Fruit fly (Drosophila melanogaster): Measurements from ENCODE around the gene CG14195.

CG14195 gene

DNA sequence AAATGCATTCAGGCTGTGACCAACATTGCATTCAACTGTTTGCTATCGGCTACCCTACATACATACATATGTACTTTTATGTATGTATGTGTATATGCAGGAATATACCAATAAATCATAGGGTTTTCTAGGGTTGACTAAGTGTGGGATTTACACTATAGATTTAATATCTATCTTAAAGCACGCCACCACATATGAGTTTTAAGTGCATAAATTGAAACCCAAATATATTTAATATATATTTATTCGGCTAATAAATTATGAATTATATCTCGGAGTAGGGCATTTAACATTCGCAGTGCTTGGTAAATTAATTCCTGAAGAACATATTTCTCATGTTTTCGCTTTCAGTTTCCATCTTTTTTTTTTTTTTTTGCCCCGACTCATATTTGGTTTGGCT lies 51.9 kb downstream of the CG14195 start (continued):
- TF ChIP-seq CG16779 (tag; optimal IDR thresholded peaks at IDR 0.05) (peak; percentile 35), Ets21C (GFP tag; optimal IDR thresholded peaks at IDR 0.05) (peak; percentile 30), Sox14 (GFP tag; optimal IDR thresholded peaks at IDR 0.05) (peak; percentile 67), fd59A (GFP tag; optimal IDR thresholded peaks at IDR 0.05) (peak; percentile 62), Ets96B (tag; optimal IDR thresholded peaks at IDR 0.05) (peak; percentile 72), CG6854 (GFP tag; optimal IDR thresholded peaks at IDR 0.05) (no peak), salr (GFP tag; optimal IDR thresholded peaks at IDR 0.05) (peak; percentile 48 to 61), CG10669 (GFP tag; optimal IDR thresholded peaks at IDR 0.05) (peak; percentile 62), CG3919 (GFP tag; optimal IDR thresholded peaks at IDR 0.05) (peak; percentile 53), Met (GFP tag; optimal IDR thresholded peaks at IDR 0.05) (peak; percentile 72), dac (GFP tag; optimal IDR thresholded peaks at IDR 0.05) (no peak), CG9139 (GFP tag; optimal IDR thresholded peaks at IDR 0.05) (peak; percentile 19), CG1621 (tag; optimal IDR thresholded peaks at IDR 0.05) (peak; percentile 58), CG11294 (GFP tag; IDR thresholded peaks at IDR 0.05) (no peak), OdsH (GFP tag; optimal IDR thresholded peaks at IDR 0.05) (peak; percentile 77), CG6792 (GFP tag; optimal IDR thresholded peaks at IDR 0.05) (peak; percentile 72), cyc (GFP tag; optimal IDR thresholded peaks at IDR 0.05) (peak; percentile 48), fd85E (GFP tag; optimal IDR thresholded peaks at IDR 0.05) (no peak), eg (GFP tag; IDR thresholded peaks at IDR 0.05) (0 out of 3 replicates have a peak, but pooled peaks have one; percentile 39), CG8319 (GFP tag; optimal IDR thresholded peaks at IDR 0.05) (no peak), esn (GFP tag; optimal IDR thresholded peaks at IDR 0.05) (peak; percentile 76), CG3032 (tag; optimal IDR thresholded peaks at IDR 0.05) (peak; percentile 66), CG7368 (GFP tag; optimal IDR thresholded peaks at IDR 0.05) (peak; percentile 8), Sox15 (GFP tag; optimal IDR thresholded peaks at IDR 0.05) (peak; percentile 50)

Data from whole organism, prepupa.